Fruit fly (Drosophila melanogaster): ENCODE results near the gene CG12259.

DNA sequence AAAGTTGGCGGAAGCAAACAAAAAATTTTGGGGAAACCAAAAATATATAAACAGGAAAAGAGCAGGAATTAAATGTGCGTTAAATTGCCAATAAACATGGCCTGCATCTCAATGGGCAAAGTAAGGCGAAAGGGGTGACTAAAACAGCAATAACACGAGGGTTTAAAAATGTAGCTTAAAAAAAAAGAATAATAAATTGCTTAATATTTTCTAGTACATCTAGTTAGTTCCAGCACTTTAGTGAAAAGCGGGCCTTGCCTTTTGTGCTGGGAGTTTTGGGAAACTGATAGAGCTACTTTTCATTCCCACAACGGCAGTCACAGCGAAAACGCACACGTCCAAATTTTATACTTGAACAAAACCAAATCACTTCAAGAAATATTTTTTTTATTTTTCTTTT is 8.7 kb downstream of the CG12259 start, which contains the start of gene mil:
- TF ChIP-seq CG8281 (tag; optimal IDR thresholded peaks at IDR 0.05) (no peak), CG8290 (GFP tag; optimal IDR thresholded peaks at IDR 0.05) (no peak), CG8290 (tag; optimal IDR thresholded peaks at IDR 0.05) (no peak), Elba2 (GFP tag; optimal IDR thresholded peaks at IDR 0.05) (no peak), Hsf (GFP tag; optimal IDR thresholded peaks at IDR 0.05) (no peak), Bteb2 (GFP tag; optimal IDR thresholded peaks at IDR 0.05) (no peak), CG10979 (tag; optimal IDR thresholded peaks at IDR 0.05) (no peak), CG16779 (GFP tag; IDR thresholded peaks at IDR 0.05) (no peak), Bdp1 (GFP tag; optimal IDR thresholded peaks at IDR 0.05) (no peak), CG10462 (GFP tag; optimal IDR thresholded peaks at IDR 0.05) (no peak), CG13424 (tag; optimal IDR thresholded peaks at IDR 0.05) (no peak), CG8388 (GFP tag; optimal IDR thresholded peaks at IDR 0.05) (no peak), so (GFP tag; IDR thresholded peaks at IDR 0.05) (no peak), dpn (GFP tag; optimal IDR thresholded peaks at IDR 0.05) (no peak), CTCF (GFP tag; optimal IDR thresholded peaks at IDR 0.05) (no peak)

Data from whole organism, embryonic.